Fruit fly (Drosophila melanogaster): Measurements from ENCODE around the gene heca.
A peak's percentile ranks its signal among the peaks of the same experiment; 100 is the strongest.

The heca gene

dm6 chr3R:30280312-30280711, 2.6 kb downstream of the heca start (continued):
- TF ChIP-seq Hr51 (GFP tag; optimal IDR thresholded peaks at IDR 0.05) (peak in 1 of 2 experiments; percentile 2), CG2116 (GFP tag; optimal IDR thresholded peaks at IDR 0.05) (no peak), CG17361 (GFP tag; IDR thresholded peaks at IDR 0.05) (0 out of 3 replicates have a peak, but pooled peaks have one; percentile 12), lola (GFP tag; optimal IDR thresholded peaks at IDR 0.05) (no peak), CG11504 (tag; optimal IDR thresholded peaks at IDR 0.05) (peak; percentile 51), gce (GFP tag; IDR thresholded peaks at IDR 0.05) (no peak), danr (GFP tag; IDR thresholded peaks at IDR 0.05) (no peak), CG30020 (tag; optimal IDR thresholded peaks at IDR 0.05) (no peak), CG2889 (GFP tag; IDR thresholded peaks at IDR 0.05) (peak; percentile 24; the same call in 1 of the 3 replicates), CG14965 (GFP tag; optimal IDR thresholded peaks at IDR 0.05; ENCODE audit: borderline replicate concordance) (no peak), CG11456 (GFP tag; IDR thresholded peaks at IDR 0.05) (no peak), Abd-B (GFP tag; optimal IDR thresholded peaks at IDR 0.05) (no peak), CG12071 (GFP tag; optimal IDR thresholded peaks at IDR 0.05) (no peak), CG14710 (tag; optimal IDR thresholded peaks at IDR 0.05) (no peak), pfk (GFP tag; optimal IDR thresholded peaks at IDR 0.05) (no peak), CG18599 (GFP tag; optimal IDR thresholded peaks at IDR 0.05) (peak; percentile 30), CG1024 (GFP tag; IDR thresholded peaks at IDR 0.05) (no peak), CG31365 (tag; optimal IDR thresholded peaks at IDR 0.05) (no peak), unc-4 (GFP tag; IDR thresholded peaks at IDR 0.05; ENCODE audit: partially characterized antibody) (no peak), Sox102F (GFP tag; optimal IDR thresholded peaks at IDR 0.05) (peak; percentile 23), CG17829 (tag; optimal IDR thresholded peaks at IDR 0.05) (no peak), CG12942 (GFP tag; optimal IDR thresholded peaks at IDR 0.05) (no peak), eve (GFP tag; optimal IDR thresholded peaks at IDR 0.05) (no peak), Rfx (GFP tag; IDR thresholded peaks at IDR 0.05) (peak; percentile 57), ara (GFP tag; IDR thresholded peaks at IDR 0.05) (0 out of 2 replicates have a peak, but pooled peaks have one; percentile 41), hth (optimal IDR thresholded peaks at IDR 0.05) (no peak), lilli (GFP tag; optimal IDR thresholded peaks at IDR 0.05) (peak; percentile 26), H2.0 (GFP tag; IDR thresholded peaks at IDR 0.05) (peak; percentile 37; the same call in 1 of the 2 replicates), hb (GFP tag; IDR thresholded peaks at IDR 0.05; ENCODE audit: partially characterized antibody) (no peak), CG11398 (GFP tag; optimal IDR thresholded peaks at IDR 0.05) (no peak), CG34376 (GFP tag; optimal IDR thresholded peaks at IDR 0.05) (no peak), Ptx1 (GFP tag; IDR thresholded peaks at IDR 0.05) (peak; percentile 18; the same call in 1 of the 2 replicates), grn (GFP tag; optimal IDR thresholded peaks at IDR 0.05) (no peak), slbo (GFP tag; IDR thresholded peaks at IDR 0.05) (peak; percentile 52), otp (GFP tag; IDR thresholded peaks at IDR 0.05) (peak; percentile 35; the same call in 1 of the 3 replicates), CG12391 (tag; optimal IDR thresholded peaks at IDR 0.05) (peak; percentile 8), CG15514 (GFP tag; optimal IDR thresholded peaks at IDR 0.05) (peak; percentile 17), CG3281 (GFP tag; optimal IDR thresholded peaks at IDR 0.05) (peak; percentile 28), CG4360 (GFP tag; IDR thresholded peaks at IDR 0.05) (no peak), CG10274 (GFP tag; optimal IDR thresholded peaks at IDR 0.05) (no peak), dimm (GFP tag; IDR thresholded peaks at IDR 0.05) (no peak), CG15269 (tag; optimal IDR thresholded peaks at IDR 0.05) (peak; percentile 25)
